Fruit fly (Drosophila melanogaster) whole organism, adult: ENCODE data around the gene Snx27.
A peak's percentile ranks its signal among the peaks of the same experiment; 100 is the strongest.

Source experiments
- CG11617 ChIP-seq: fragments of 200-800 bp; sonication (Bioruptor generic); optimal IDR thresholded peaks from 2 replicates; lab custom pipeline; 2017; ENCODE audit warnings: mild to moderate bottlenecking, missing biosample characterization, missing genetic modification reagents, missing genetic modification characterization
- CG12768 ChIP-seq: fragments of 200-800 bp; sonication (Bioruptor generic); optimal IDR thresholded peaks from 2 replicates; lab custom pipeline; 2017; ENCODE audit warnings: missing biosample characterization, missing genetic modification characterization, mild to moderate bottlenecking, moderate library complexity, missing genetic modification reagents
- CG14711 ChIP-seq: fragments of 200-800 bp; sonication (Bioruptor generic); optimal IDR thresholded peaks from 2 replicates; lab custom pipeline; 2018; ENCODE audit warnings: missing biosample characterization, mild to moderate bottlenecking, missing genetic modification characterization, moderate library complexity
- CG1620 ChIP-seq: fragments of 200-800 bp; sonication (Bioruptor generic); optimal IDR thresholded peaks from 2 replicates; lab custom pipeline; 2016; ENCODE audit warnings: missing biosample characterization, missing genetic modification characterization
- CG33017 ChIP-seq: fragments of 200-800 bp; sonication (Bioruptor generic); optimal IDR thresholded peaks from 2 replicates; lab custom pipeline; 2018; ENCODE audit warnings: missing biosample characterization, mild to moderate bottlenecking, missing genetic modification characterization, moderate library complexity
- CG5204 ChIP-seq: fragments of 200-800 bp; sonication (Bioruptor generic); optimal IDR thresholded peaks from 2 replicates; lab custom pipeline; 2016; ENCODE audit warnings: missing biosample characterization, missing genetic modification characterization
- CG7045 ChIP-seq: fragments of 200-800 bp; sonication (Bioruptor generic); optimal IDR thresholded peaks from 2 replicates; lab custom pipeline; 2017; ENCODE audit warnings: missing biosample characterization, mild to moderate bottlenecking, missing genetic modification characterization
- CG7101 ChIP-seq: fragments of 200-800 bp; sonication (Bioruptor generic); optimal IDR thresholded peaks from 2 replicates; lab custom pipeline; 2018; ENCODE audit warnings: missing biosample characterization, mild to moderate bottlenecking, missing genetic modification characterization, moderate library complexity
- Clk ChIP-seq: fragments of 200-800 bp; sonication (Bioruptor generic); optimal IDR thresholded peaks from 2 replicates; lab custom pipeline; 2017; ENCODE audit warnings: missing biosample characterization, missing genetic modification characterization
- Crg-1 ChIP-seq: fragments of 200-800 bp; sonication (Bioruptor generic); optimal IDR thresholded peaks from 2 replicates; lab custom pipeline; 2016; ENCODE audit warnings: missing biosample characterization, missing genetic modification characterization
- Hr96 ChIP-seq: fragments of 200-800 bp; sonication (Bioruptor generic); optimal IDR thresholded peaks from 2 replicates; lab custom pipeline; 2016; ENCODE audit warnings: missing biosample characterization, missing genetic modification characterization
- Mnt ChIP-seq: fragments of 200-800 bp; sonication (Bioruptor generic); optimal IDR thresholded peaks from 2 replicates; lab custom pipeline; 2016; ENCODE audit warnings: missing biosample characterization, mild to moderate bottlenecking, missing genetic modification characterization
- bab1 ChIP-seq: fragments of 200-800 bp; sonication (Bioruptor generic); optimal IDR thresholded peaks from 3 replicates; lab custom pipeline; 2019; ENCODE audit warnings: missing biosample characterization, mild to moderate bottlenecking, missing genetic modification characterization, moderate library complexity
- cic ChIP-seq: fragments of 200-800 bp; sonication (Bioruptor generic); optimal IDR thresholded peaks from 2 replicates; lab custom pipeline; 2017; ENCODE audit warnings: missing biosample characterization, mild to moderate bottlenecking, missing genetic modification characterization, moderate library complexity
- cnc ChIP-seq, 2 experiments: fragments of >200 bp; optimal IDR thresholded peaks; 2 replicates each; lab custom pipeline; 2017
- kay ChIP-seq: fragments of 200-800 bp; sonication (Bioruptor generic); peaks from one replicate; lab custom pipeline; 2016; ENCODE audit warnings: missing biosample characterization, missing genetic modification characterization, borderline replicate concordance
- ovo ChIP-seq: fragments of 200-800 bp; sonication (Bioruptor generic); optimal IDR thresholded peaks from 2 replicates; lab custom pipeline; 2016; ENCODE audit warnings: missing biosample characterization, missing genetic modification characterization
- pad ChIP-seq: fragments of 200-800 bp; sonication (Bioruptor generic); optimal IDR thresholded peaks from 3 replicates; lab custom pipeline; 2017; ENCODE audit warnings: missing biosample characterization, missing genetic modification characterization, mild to moderate bottlenecking, moderate library complexity, missing genetic modification reagents
- tj ChIP-seq: fragments of 200-800 bp; sonication (Bioruptor generic); optimal IDR thresholded peaks from 3 replicates; lab custom pipeline; 2017; ENCODE audit warnings: missing biosample characterization, mild to moderate bottlenecking, missing genetic modification characterization, moderate library complexity
- toe ChIP-seq: fragments of 200-800 bp; sonication (Bioruptor generic); optimal IDR thresholded peaks from 2 replicates; lab custom pipeline; 2016; ENCODE audit warnings: missing biosample characterization, missing genetic modification characterization

Snx27 gene

dm6 chrX:5770730-5771181 is 32.9 kb upstream of the Snx27 start, which contains the start of gene CG3097:
TSS of gene CG3097 (minus strand) at chrX:5770780.
- TF ChIP-seq ovo (GFP tag; lab: Kevin White, UChicago) = no peak
- TF ChIP-seq pad (GFP tag; lab: Kevin White, UChicago) = peak; percentile 81

DNA sequence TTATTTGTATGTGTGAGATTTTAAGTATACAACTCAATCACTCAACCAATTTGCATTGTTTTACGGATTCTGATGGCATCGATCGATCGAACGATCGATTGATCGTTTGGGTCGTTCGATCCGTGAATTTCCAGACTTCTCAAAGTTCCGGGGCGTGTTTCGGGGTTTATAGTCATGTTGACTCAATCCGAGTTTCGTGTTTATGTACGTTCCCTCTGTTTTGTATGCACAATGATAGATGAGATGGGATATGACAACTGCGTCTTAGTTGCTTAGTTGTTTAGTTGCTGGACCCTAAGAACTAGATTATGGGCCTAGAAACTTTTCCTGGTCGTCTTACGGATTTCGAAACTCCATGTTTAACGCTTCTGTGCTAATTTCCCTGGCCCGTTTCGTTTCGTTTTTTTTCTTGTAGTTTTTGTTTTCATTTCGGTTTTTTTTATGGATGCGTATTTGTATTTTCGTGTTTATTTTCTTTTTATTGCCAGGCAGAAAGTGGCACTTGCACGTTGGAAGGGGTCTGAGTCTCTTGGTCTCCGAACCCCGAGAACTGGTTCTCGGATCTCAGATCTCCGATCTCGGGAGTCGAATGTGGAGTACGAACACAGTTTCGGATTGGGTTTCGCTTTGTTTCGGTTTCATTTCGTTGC is 30.9 kb upstream of the Snx27 start:
- TF ChIP-seq cic (no peak), tj (GFP tag; lab: Kevin White, UChicago) (no peak), Hr96 (GFP tag; lab: Kevin White, UChicago) (no peak), CG12768 (GFP tag; lab: Kevin White, UChicago) (no peak), CG7045 (no peak), Mnt (GFP tag; lab: Kevin White, UChicago) (no peak), Crg-1 (no peak), CG5204 (no peak), pad (GFP tag; lab: Kevin White, UChicago) (no peak), ovo (GFP tag; lab: Kevin White, UChicago) (no peak), toe (GFP tag; lab: Kevin White, UChicago) (no peak), bab1 (no peak), CG14711 (tag; lab: Kevin White, UChicago) (no peak)

dm6 chrX:5766732-5767131 is 28.9 kb upstream of the Snx27 start:
- TF ChIP-seq CG12768 (GFP tag; lab: Kevin White, UChicago) (no peak), CG7045 (no peak), Hr96 (GFP tag; lab: Kevin White, UChicago) (no peak), ovo (GFP tag; lab: Kevin White, UChicago) (no peak), cic (no peak)

- peak; percentile 98 for TF ChIP-seq ovo (GFP tag; lab: Kevin White, UChicago)
- TF ChIP-seq Crg-1 = peak; percentile 97
- TF ChIP-seq CG1620 (GFP tag; lab: Kevin White, UChicago) = peak; percentile 95
- TF ChIP-seq CG5204 = no peak
- TF ChIP-seq kay (GFP tag; lab: Kevin White, UChicago) = peak; percentile 85
- no peak for TF ChIP-seq Hr96 (GFP tag; lab: Kevin White, UChicago)
- peak; percentile 89 for TF ChIP-seq cic
- peak; percentile 77 for TF ChIP-seq pad (GFP tag; lab: Kevin White, UChicago)
- peak; percentile 90 for TF ChIP-seq CG11617 (GFP tag; lab: Kevin White, UChicago)
- peak; percentile 28 for TF ChIP-seq Clk (GFP tag; lab: Kevin White, UChicago)
- peak; percentile 59 for TF ChIP-seq tj (GFP tag; lab: Kevin White, UChicago)
- peak; percentile 86 for TF ChIP-seq CG12768 (GFP tag; lab: Kevin White, UChicago)
- peak; percentile 56 for TF ChIP-seq CG33017
- TF ChIP-seq Mnt (GFP tag; lab: Kevin White, UChicago) = peak; percentile 94
- peak; percentile 90 for TF ChIP-seq CG7101
- TF ChIP-seq CG14711 (tag; lab: Kevin White, UChicago) = peak; percentile 70
- TF ChIP-seq CG7045 = peak; percentile 59
- no peak for TF ChIP-seq cnc (optimal IDR thresholded peaks at IDR 0.05; lab: Kevin White, UChicago)
- TF ChIP-seq bab1 = peak; percentile 63
- peak; percentile 52 for TF ChIP-seq toe (GFP tag; lab: Kevin White, UChicago)
Measured at dm6 chrX:5764001-5764892, 26.4 kb upstream of the Snx27 start, which contains the start of the genes MAPk-Ak2 and CG42699. TSS of gene MAPk-Ak2 (minus strand) at chrX:5764203. TSS of gene CG42699 (plus strand) at chrX:5764553.

- TF ChIP-seq CG33017 (no peak), CG5204 (no peak), ovo (GFP tag; lab: Kevin White, UChicago) (no peak), CG7101 (no peak), tj (GFP tag; lab: Kevin White, UChicago) (no peak), CG14711 (tag; lab: Kevin White, UChicago) (no peak), CG12768 (GFP tag; lab: Kevin White, UChicago) (no peak), CG11617 (GFP tag; lab: Kevin White, UChicago) (no peak), CG7045 (no peak), CG1620 (GFP tag; lab: Kevin White, UChicago) (no peak), cnc (optimal IDR thresholded peaks at IDR 0.05; lab: Kevin White, UChicago) (no peak), Mnt (GFP tag; lab: Kevin White, UChicago) (no peak), Clk (GFP tag; lab: Kevin White, UChicago) (no peak)
Measured at dm6 chrX:5763443-5764000, 25.7 kb upstream of the Snx27 start.

DNA sequence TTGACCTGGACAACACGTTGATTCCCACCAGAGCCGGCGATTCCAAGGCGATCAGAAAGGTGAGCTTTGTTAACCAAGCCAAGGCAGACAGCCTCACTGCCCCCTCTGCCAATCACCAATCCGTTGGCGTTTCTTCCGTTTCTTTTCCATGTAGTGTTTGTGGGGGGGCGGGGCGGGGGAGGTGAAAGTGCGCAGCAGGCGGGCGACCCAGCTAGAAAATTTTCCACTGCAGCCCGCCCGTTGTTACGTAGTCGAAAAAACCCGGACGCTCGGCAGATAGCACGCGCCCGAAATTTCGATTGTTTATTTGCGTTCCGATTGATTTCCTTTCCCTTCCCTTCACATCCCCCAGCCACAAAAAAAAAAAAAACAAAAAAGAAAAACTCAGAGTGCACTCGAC is 18.3 kb upstream of the Snx27 start:
- TF ChIP-seq tj (GFP tag; lab: Kevin White, UChicago) (no peak), CG14711 (tag; lab: Kevin White, UChicago) (no peak), ovo (GFP tag; lab: Kevin White, UChicago) (no peak), CG7101 (no peak), bab1 (no peak), Mnt (GFP tag; lab: Kevin White, UChicago) (no peak), pad (GFP tag; lab: Kevin White, UChicago) (no peak), Clk (GFP tag; lab: Kevin White, UChicago) (no peak), CG5204 (no peak), cic (no peak), kay (GFP tag; lab: Kevin White, UChicago) (no peak), toe (GFP tag; lab: Kevin White, UChicago) (no peak), CG7045 (no peak), CG1620 (GFP tag; lab: Kevin White, UChicago) (no peak), CG11617 (GFP tag; lab: Kevin White, UChicago) (no peak), CG12768 (GFP tag; lab: Kevin White, UChicago) (no peak), Hr96 (GFP tag; lab: Kevin White, UChicago) (no peak), Crg-1 (no peak), CG33017 (no peak), cnc (optimal IDR thresholded peaks at IDR 0.05; lab: Kevin White, UChicago) (no peak)
